Worm (Caenorhabditis elegans) whole organism, L1 larva: ENCODE measurements around the gene H06A10.1.

Source experiments
- C04F5.9 ChIP-seq: sonication (generic microtip); optimal IDR thresholded peaks from 2 replicates; lab custom pipeline; 2016; ENCODE audit warnings: missing genetic modification characterization, missing compliant biosample characterization
- C16A3.4 ChIP-seq: fragments of 150-350 bp; optimal IDR thresholded peaks from 2 replicates; lab custom pipeline; 2014; ENCODE audit warnings: missing biosample characterization, missing genetic modification characterization
- F16B12.6 ChIP-seq: fragments of 150-350 bp; optimal IDR thresholded peaks from 2 replicates; lab custom pipeline; 2014; ENCODE audit warnings: missing biosample characterization, missing genetic modification characterization
- ama-1 ChIP-seq: fragments of 150-350 bp; optimal IDR thresholded peaks from 2 replicates; lab custom pipeline; 2014
- blmp-1 ChIP-seq: fragments of 150-350 bp; optimal IDR thresholded peaks from 2 replicates; lab custom pipeline; 2014; ENCODE audit warnings: missing biosample characterization, missing genetic modification characterization
- ceh-82 ChIP-seq, 3 experiments: fragments of 150-350 bp in 1 of 3; sonication (generic microtip) in 2 of 3; optimal IDR thresholded peaks; 2 replicates each; lab custom pipeline; 2014 to 2017; ENCODE audit warnings: missing biosample characterization in 3 of 3, missing genetic modification characterization in 3 of 3
- efl-1 ChIP-seq, 4 experiments: fragments of 150-350 bp; optimal IDR thresholded peaks in 3 of 4; peaks in 1 of 4; 1 replicate in 1 of 4; 2 replicates in 3 of 4; lab custom pipeline; 2014; ENCODE audit warnings: missing biosample characterization in 2 of 4, missing genetic modification characterization in 2 of 4, missing genetic modification reagents in 2 of 4
- efl-3 ChIP-seq: fragments of 200-800 bp; sonication (Bioruptor generic); optimal IDR thresholded peaks from 2 replicates; lab custom pipeline; 2018; ENCODE audit warnings: mild to moderate bottlenecking, missing genetic modification characterization, missing compliant biosample characterization
- egl-13 ChIP-seq: sonication (generic microtip); optimal IDR thresholded peaks from 2 replicates; lab custom pipeline; 2016; ENCODE audit warnings: missing genotype, missing genetic modification reagents, missing genetic modification characterization, missing compliant biosample characterization
- egl-27 ChIP-seq, 2 experiments: fragments of 150-350 bp in 1 of 2; sonication (generic microtip); optimal IDR thresholded peaks; 3 replicates each; lab custom pipeline; 2017 to 2018; ENCODE audit warnings: missing biosample characterization in 2 of 2, missing genetic modification characterization in 2 of 2, missing genetic modification reagents in 2 of 2
- elt-3 ChIP-seq, 6 experiments: fragments of 150-350 bp in 1 of 6; sonication (generic microtip); optimal IDR thresholded peaks; 2 replicates each; lab custom pipeline; 2017 to 2018; ENCODE audit warnings: missing biosample characterization in 6 of 6, missing genetic modification characterization in 6 of 6, inconsistent platforms in 1 of 6
- fkh-10 ChIP-seq: sonication (generic microtip); optimal IDR thresholded peaks from 2 replicates; lab custom pipeline; 2017; ENCODE audit warnings: missing biosample characterization, missing genetic modification reagents, missing genetic modification characterization
- fkh-4 ChIP-seq: sonication (generic microtip); optimal IDR thresholded peaks from 2 replicates; lab custom pipeline; 2016; ENCODE audit warnings: missing compliant biosample characterization, missing genetic modification characterization, borderline replicate concordance
- fkh-8 ChIP-seq: sonication (generic microtip); optimal IDR thresholded peaks from 2 replicates; lab custom pipeline; 2016; ENCODE audit warnings: mild to moderate bottlenecking, missing genetic modification characterization, missing compliant biosample characterization
- grh-1 ChIP-seq: fragments of 200-800 bp; sonication (Bioruptor generic); IDR thresholded peaks from 2 replicates; pipeline ENCODE4 v1.3.6; 2022; ENCODE audit warnings: missing genetic modification reagents, missing genetic modification characterization, missing compliant biosample characterization
- hpl-2 ChIP-seq: fragments of 150-350 bp; optimal IDR thresholded peaks from 2 replicates; lab custom pipeline; 2014; ENCODE audit warnings: missing biosample characterization, missing genetic modification reagents, missing genetic modification characterization
- isw-1 ChIP-seq: fragments of 200-800 bp; sonication (Bioruptor generic); IDR thresholded peaks from 2 replicates; pipeline ENCODE4 v1.3.6; 2022; ENCODE audit warnings: missing genetic modification characterization, missing compliant biosample characterization
- jun-1 ChIP-seq: fragments of 150-350 bp; optimal IDR thresholded peaks from 2 replicates; lab custom pipeline; 2014; ENCODE audit warnings: missing biosample characterization, missing genetic modification reagents, missing genetic modification characterization
- lin-14 ChIP-seq: fragments of 200-800 bp; sonication (Bioruptor generic); optimal IDR thresholded peaks from 2 replicates; lab custom pipeline; 2018; ENCODE audit warnings: mild to moderate bottlenecking, missing genetic modification characterization, moderate library complexity, missing compliant biosample characterization
- lin-15B ChIP-seq: fragments of 150-350 bp; sonication (generic microtip); optimal IDR thresholded peaks from 3 replicates; lab custom pipeline; 2014; ENCODE audit warnings: missing biosample characterization, missing genetic modification characterization
- lin-35 ChIP-seq, 2 experiments: fragments of 150-350 bp; optimal IDR thresholded peaks; 2 replicates each; lab custom pipeline; 2014; ENCODE audit warnings: missing biosample characterization in 2 of 2, missing genetic modification characterization in 2 of 2, missing genetic modification reagents in 2 of 2
- lsy-2 ChIP-seq, 2 experiments: fragments of 150-350 bp; optimal IDR thresholded peaks; 2 replicates each; lab custom pipeline; 2014; ENCODE audit warnings: missing biosample characterization in 2 of 2, missing genetic modification characterization in 2 of 2
- mab-9 ChIP-seq: fragments of 200-800 bp; sonication (Bioruptor generic); IDR thresholded peaks from 2 replicates; pipeline ENCODE4 v1.3.6; 2022; ENCODE audit warnings: missing genetic modification reagents, missing genetic modification characterization, missing compliant biosample characterization
- mdl-1 ChIP-seq, 2 experiments: fragments of 150-350 bp; optimal IDR thresholded peaks; 2 replicates each; lab custom pipeline; 2014 to 2017; ENCODE audit warnings: missing biosample characterization in 2 of 2, missing genetic modification characterization in 2 of 2, inconsistent platforms in 1 of 2
- mep-1 ChIP-seq: fragments of 150-350 bp; optimal IDR thresholded peaks from 2 replicates; lab custom pipeline; 2014; ENCODE audit warnings: missing biosample characterization, missing genetic modification characterization
- nhr-237 ChIP-seq: fragments of 150-350 bp; optimal IDR thresholded peaks from 2 replicates; lab custom pipeline; 2014; ENCODE audit warnings: missing biosample characterization, missing genetic modification characterization
- nhr-28 ChIP-seq: fragments of 150-350 bp; optimal IDR thresholded peaks from 2 replicates; lab custom pipeline; 2014; ENCODE audit warnings: missing biosample characterization, missing genetic modification characterization
- nhr-47 ChIP-seq: sonication (generic microtip); optimal IDR thresholded peaks from 2 replicates; lab custom pipeline; 2016; ENCODE audit warnings: mild to moderate bottlenecking, missing genetic modification characterization, moderate library complexity, missing compliant biosample characterization
- nhr-71 ChIP-seq: sonication (generic microtip); optimal IDR thresholded peaks from 2 replicates; lab custom pipeline; 2016; ENCODE audit warnings: mild to moderate bottlenecking, missing genetic modification characterization, moderate library complexity, missing compliant biosample characterization
- nhr-76 ChIP-seq: sonication (generic microtip); optimal IDR thresholded peaks from 2 replicates; lab custom pipeline; 2017; ENCODE audit warnings: missing biosample characterization, missing genetic modification characterization
- nhr-84 ChIP-seq: sonication (generic microtip); optimal IDR thresholded peaks from 2 replicates; lab custom pipeline; 2017; ENCODE audit warnings: missing biosample characterization, missing genetic modification characterization
- nhr-85 ChIP-seq: sonication (generic microtip); peaks from one replicate; lab custom pipeline; 2016; ENCODE audit warnings: missing genetic modification characterization, inconsistent platforms, missing compliant biosample characterization
- nhr-90 ChIP-seq: sonication (generic microtip); optimal IDR thresholded peaks from 2 replicates; lab custom pipeline; 2016; ENCODE audit warnings: mild to moderate bottlenecking, missing genetic modification characterization, missing compliant biosample characterization; ENCODE audit not compliant: poor library complexity
- pag-3 ChIP-seq: sonication (generic microtip); optimal IDR thresholded peaks from 2 replicates; lab custom pipeline; 2017; ENCODE audit warnings: missing genetic modification characterization, mild to moderate bottlenecking, missing compliant biosample characterization, antibody characterized with exemption, borderline replicate concordance; ENCODE audit not compliant: insufficient read depth
- snpc-4 ChIP-seq: fragments of 150-350 bp; optimal IDR thresholded peaks from 2 replicates; lab custom pipeline; 2014; ENCODE audit warnings: missing biosample characterization, missing genetic modification characterization
- snu-23 ChIP-seq: sonication (generic microtip); optimal IDR thresholded peaks from 2 replicates; lab custom pipeline; 2016; ENCODE audit warnings: missing genetic modification characterization, missing compliant biosample characterization
- swsn-7 ChIP-seq: sonication (generic microtip); optimal IDR thresholded peaks from 2 replicates; lab custom pipeline; 2016; ENCODE audit warnings: missing genetic modification characterization, missing compliant biosample characterization
- tbx-2 ChIP-seq: sonication (generic microtip); optimal IDR thresholded peaks from 2 replicates; lab custom pipeline; 2016; ENCODE audit warnings: missing genetic modification characterization, missing compliant biosample characterization
- unc-130 ChIP-seq: fragments of 150-350 bp; optimal IDR thresholded peaks from 2 replicates; lab custom pipeline; 2017; ENCODE audit warnings: missing biosample characterization, missing genetic modification characterization, inconsistent platforms
- unc-62 ChIP-seq: fragments of 150-350 bp; optimal IDR thresholded peaks from 2 replicates; lab custom pipeline; 2014; ENCODE audit warnings: missing biosample characterization, missing genetic modification reagents, missing genetic modification characterization
- zag-1 ChIP-seq: fragments of 150-350 bp; optimal IDR thresholded peaks from 2 replicates; lab custom pipeline; 2014; ENCODE audit warnings: missing biosample characterization, missing genetic modification characterization
- zip-4 ChIP-seq: fragments of 200-800 bp; sonication (Bioruptor generic); optimal IDR thresholded peaks from 2 replicates; lab custom pipeline; 2018; ENCODE audit warnings: mild to moderate bottlenecking, missing genetic modification characterization, moderate library complexity, missing compliant biosample characterization
- ztf-4 ChIP-seq: fragments of 150-350 bp; optimal IDR thresholded peaks from 2 replicates; lab custom pipeline; 2014; ENCODE audit warnings: missing biosample characterization, missing genetic modification characterization

H06A10.1 gene

ce11 chrX:13541335-13541734, 34.0 kb downstream of the H06A10.1 start (continued):
- TF ChIP-seq isw-1 (GFP tag; lab: Robert Waterston, UW) (no peak), hpl-2 (GFP tag; lab: Kevin White, UChicago) (no peak), snpc-4 (tag; lab: Kevin White, UChicago) (no peak), ztf-4 (no peak), ama-1 (lab: Kevin White, UChicago) (peak; percentile 59), nhr-90 (tag; lab: Kevin White, UChicago) (peak; percentile 53), unc-62 (GFP tag; lab: Kevin White, UChicago) (no peak), swsn-7 (no peak), zip-4 (no peak), mab-9 (GFP tag; lab: Robert Waterston, UW) (no peak), egl-13 (tag; lab: Kevin White, UChicago) (no peak), nhr-28 (no peak), unc-130 (tag; lab: Kevin White, UChicago) (peak; percentile 34), lin-35 (GFP tag; optimal IDR thresholded peaks at IDR 0.05; lab: Kevin White, UChicago) (peak in 1 of 2 experiments; percentile 75), F16B12.6 (tag; lab: Kevin White, UChicago) (no peak), efl-1 (optimal IDR thresholded peaks at IDR 0.05; lab: Kevin White, UChicago) (no peak), efl-1 (GFP tag; optimal IDR thresholded peaks at IDR 0.05 in 1 of 2; lab: Kevin White, UChicago) (peak in 1 of 2 experiments; percentile 89), snu-23 (GFP tag; lab: Kevin White, UChicago) (peak; percentile 57), nhr-84 (tag; lab: Kevin White, UChicago) (no peak), tbx-2 (tag; lab: Kevin White, UChicago) (peak; percentile 56), C04F5.9 (tag; lab: Kevin White, UChicago) (no peak), nhr-47 (peak; percentile 55), elt-3 (tag; optimal IDR thresholded peaks at IDR 0.05; lab: Kevin White, UChicago) (peak in 4 of 6 experiments; percentile 6 to 71 (median 62)), nhr-71 (tag; lab: Kevin White, UChicago) (peak; percentile 64), fkh-10 (no peak), blmp-1 (peak; percentile 78), fkh-8 (tag; lab: Kevin White, UChicago) (no peak), egl-27 (tag; optimal IDR thresholded peaks at IDR 0.05; lab: Kevin White, UChicago) (no peak), nhr-237 (no peak), nhr-76 (no peak), lin-14 (peak; percentile 55), nhr-85 (tag; lab: Kevin White, UChicago) (peak; percentile 87), lin-15B (tag; lab: Kevin White, UChicago) (no peak), efl-3 (no peak), zag-1 (no peak)

- TF ChIP-seq fkh-4 (tag; lab: Kevin White, UChicago) (no peak), ama-1 (lab: Kevin White, UChicago) (peak; percentile 35), nhr-85 (tag; lab: Kevin White, UChicago) (peak; percentile 63)
Observed at ce11 chrX:13542236-13542635, 34.9 kb downstream of the H06A10.1 start, which contains the start of gene cah-4. TSS of gene cah-4 (plus strand) at chrX:13542574.

- TF ChIP-seq nhr-71 (tag; lab: Kevin White, UChicago), result peak; percentile 25
- TF ChIP-seq ceh-82 (tag; optimal IDR thresholded peaks at IDR 0.05; lab: Kevin White, UChicago), result peak in 1 of 3 experiments; percentile 15
- peak; percentile 20 for TF ChIP-seq snu-23 (GFP tag; lab: Kevin White, UChicago)
- peak; percentile 12 for TF ChIP-seq nhr-47
- no peak for TF ChIP-seq C16A3.4
- no peak for TF ChIP-seq grh-1
- peak; percentile 76 for TF ChIP-seq lin-14
- TF ChIP-seq elt-3 (tag; optimal IDR thresholded peaks at IDR 0.05; lab: Kevin White, UChicago), result peak in 1 of 6 experiments; percentile 15
- TF ChIP-seq lsy-2 (tag; optimal IDR thresholded peaks at IDR 0.05; lab: Kevin White, UChicago), result peak in 1 of 2 experiments; percentile 55
- peak in 1 of 2 experiments; percentile 21 for TF ChIP-seq mdl-1 (tag; optimal IDR thresholded peaks at IDR 0.05; lab: Kevin White, UChicago)
- TF ChIP-seq pag-3, result peak; percentile 26
- peak; percentile 59 for TF ChIP-seq mep-1 (tag; lab: Kevin White, UChicago)
- no peak for TF ChIP-seq jun-1 (tag; lab: Kevin White, UChicago)
- peak; percentile 7 for TF ChIP-seq tbx-2 (tag; lab: Kevin White, UChicago)
- peak; percentile 73 for TF ChIP-seq blmp-1
Observed at ce11 chrX:13542757-13543156, 35.4 kb downstream of the H06A10.1 start.
